Worm (Caenorhabditis elegans) whole organism, L1 larva: ENCODE measurements around the gene R09E10.8.

Experiments
- C04F5.9 ChIP-seq: sonication (generic microtip); optimal IDR thresholded peaks from 2 replicates; lab custom pipeline; 2016; ENCODE audit warnings: missing genetic modification characterization, missing compliant biosample characterization
- C16A3.4 ChIP-seq: fragments of 150-350 bp; optimal IDR thresholded peaks from 2 replicates; lab custom pipeline; 2014; ENCODE audit warnings: missing biosample characterization, missing genetic modification characterization
- F16B12.6 ChIP-seq: fragments of 150-350 bp; optimal IDR thresholded peaks from 2 replicates; lab custom pipeline; 2014; ENCODE audit warnings: missing biosample characterization, missing genetic modification characterization
- aha-1 ChIP-seq: fragments of 150-350 bp; optimal IDR thresholded peaks from 2 replicates; lab custom pipeline; 2014; ENCODE audit warnings: missing biosample characterization, missing genetic modification characterization
- alr-1 ChIP-seq: fragments of 200-800 bp; sonication (Bioruptor generic); optimal IDR thresholded peaks from 2 replicates; lab custom pipeline; 2018; ENCODE audit warnings: borderline replicate concordance, mild to moderate bottlenecking, missing genetic modification characterization, missing compliant biosample characterization
- aly-2 ChIP-seq: fragments of 150-350 bp; optimal IDR thresholded peaks from 2 replicates; lab custom pipeline; 2014; ENCODE audit warnings: missing biosample characterization, missing genetic modification characterization
- blmp-1 ChIP-seq: fragments of 150-350 bp; optimal IDR thresholded peaks from 2 replicates; lab custom pipeline; 2014; ENCODE audit warnings: missing biosample characterization, missing genetic modification characterization
- ceh-63 ChIP-seq: fragments of 200-800 bp; sonication (Bioruptor generic); optimal IDR thresholded peaks from 2 replicates; lab custom pipeline; 2018; ENCODE audit warnings: mild to moderate bottlenecking, missing genetic modification characterization, missing compliant biosample characterization
- ceh-82 ChIP-seq, 3 experiments: fragments of 150-350 bp in 1 of 3; sonication (generic microtip) in 2 of 3; optimal IDR thresholded peaks; 2 replicates each; lab custom pipeline; 2014 to 2017; ENCODE audit warnings: missing biosample characterization in 3 of 3, missing genetic modification characterization in 3 of 3
- ceh-88 ChIP-seq: fragments of 200-800 bp; sonication (Bioruptor generic); IDR thresholded peaks from 2 replicates; pipeline ENCODE4 v1.3.6; 2022; ENCODE audit warnings: missing genetic modification characterization, missing compliant biosample characterization
- dsc-1 ChIP-seq: sonication (generic microtip); optimal IDR thresholded peaks from 2 replicates; lab custom pipeline; 2016; ENCODE audit warnings: mild to moderate bottlenecking, missing genetic modification characterization, missing compliant biosample characterization
- efl-1 ChIP-seq, 4 experiments: fragments of 150-350 bp; optimal IDR thresholded peaks in 3 of 4; peaks in 1 of 4; 1 replicate in 1 of 4; 2 replicates in 3 of 4; lab custom pipeline; 2014; ENCODE audit warnings: missing biosample characterization in 2 of 4, missing genetic modification characterization in 2 of 4, missing genetic modification reagents in 2 of 4
- elt-2 ChIP-seq: sonication (generic microtip); optimal IDR thresholded peaks from 2 replicates; lab custom pipeline; 2016; ENCODE audit warnings: missing genetic modification characterization, mild to moderate bottlenecking, inconsistent platforms, missing compliant biosample characterization, missing genetic modification reagents
- elt-3 ChIP-seq, 6 experiments: fragments of 150-350 bp in 1 of 6; sonication (generic microtip); optimal IDR thresholded peaks; 2 replicates each; lab custom pipeline; 2017 to 2018; ENCODE audit warnings: missing biosample characterization in 6 of 6, missing genetic modification characterization in 6 of 6, inconsistent platforms in 1 of 6
- ets-5 ChIP-seq: fragments of 200-800 bp; sonication (Bioruptor generic); IDR thresholded peaks from 2 replicates; pipeline ENCODE4 v1.3.6; 2022; ENCODE audit warnings: missing genetic modification characterization, missing compliant biosample characterization
- fkh-10 ChIP-seq: sonication (generic microtip); optimal IDR thresholded peaks from 2 replicates; lab custom pipeline; 2017; ENCODE audit warnings: missing biosample characterization, missing genetic modification reagents, missing genetic modification characterization
- fos-1 ChIP-seq: fragments of 150-350 bp; optimal IDR thresholded peaks from 2 replicates; lab custom pipeline; 2014; ENCODE audit warnings: missing biosample characterization, missing genetic modification characterization
- lin-14 ChIP-seq: fragments of 200-800 bp; sonication (Bioruptor generic); optimal IDR thresholded peaks from 2 replicates; lab custom pipeline; 2018; ENCODE audit warnings: mild to moderate bottlenecking, missing genetic modification characterization, moderate library complexity, missing compliant biosample characterization
- lin-15B ChIP-seq: fragments of 150-350 bp; sonication (generic microtip); optimal IDR thresholded peaks from 3 replicates; lab custom pipeline; 2014; ENCODE audit warnings: missing biosample characterization, missing genetic modification characterization
- lsy-2 ChIP-seq, 2 experiments: fragments of 150-350 bp; optimal IDR thresholded peaks; 2 replicates each; lab custom pipeline; 2014; ENCODE audit warnings: missing biosample characterization in 2 of 2, missing genetic modification characterization in 2 of 2
- mab-9 ChIP-seq: fragments of 200-800 bp; sonication (Bioruptor generic); IDR thresholded peaks from 2 replicates; pipeline ENCODE4 v1.3.6; 2022; ENCODE audit warnings: missing genetic modification reagents, missing genetic modification characterization, missing compliant biosample characterization
- nhr-19 ChIP-seq: fragments of 200-800 bp; sonication (Bioruptor generic); conservative IDR thresholded peaks from 2 replicates; pipeline ENCODE4 v1.3.6; 2022; ENCODE audit warnings: missing genetic modification characterization, missing compliant biosample characterization
- nhr-20 ChIP-seq: sonication (generic microtip); optimal IDR thresholded peaks from 2 replicates; lab custom pipeline; 2016; ENCODE audit warnings: mild to moderate bottlenecking, missing genetic modification characterization, missing compliant biosample characterization
- nhr-237 ChIP-seq: fragments of 150-350 bp; optimal IDR thresholded peaks from 2 replicates; lab custom pipeline; 2014; ENCODE audit warnings: missing biosample characterization, missing genetic modification characterization
- nhr-77 ChIP-seq: fragments of 150-350 bp; optimal IDR thresholded peaks from 2 replicates; lab custom pipeline; 2014; ENCODE audit warnings: missing biosample characterization, missing genetic modification characterization
- nhr-85 ChIP-seq: sonication (generic microtip); peaks from one replicate; lab custom pipeline; 2016; ENCODE audit warnings: missing genetic modification characterization, inconsistent platforms, missing compliant biosample characterization
- skn-1 ChIP-seq: fragments of 150-350 bp; optimal IDR thresholded peaks from 2 replicates; lab custom pipeline; 2014; ENCODE audit warnings: missing biosample characterization, missing genetic modification characterization
- sptf-1 ChIP-seq: fragments of 150-350 bp; optimal IDR thresholded peaks from 2 replicates; lab custom pipeline; 2014; ENCODE audit warnings: missing biosample characterization, missing genetic modification characterization
- tbx-2 ChIP-seq: sonication (generic microtip); optimal IDR thresholded peaks from 2 replicates; lab custom pipeline; 2016; ENCODE audit warnings: missing genetic modification characterization, missing compliant biosample characterization
- unc-98 ChIP-seq: fragments of 200-800 bp; sonication (Bioruptor generic); IDR thresholded peaks from 2 replicates; pipeline ENCODE4 v1.3.6; 2022; ENCODE audit warnings: missing genetic modification characterization, missing compliant biosample characterization
- xbp-1 ChIP-seq: sonication (generic microtip); optimal IDR thresholded peaks from 2 replicates; lab custom pipeline; 2016; ENCODE audit warnings: missing genetic modification characterization, missing compliant biosample characterization
- ztf-4 ChIP-seq: fragments of 150-350 bp; optimal IDR thresholded peaks from 2 replicates; lab custom pipeline; 2014; ENCODE audit warnings: missing biosample characterization, missing genetic modification characterization

Gene R09E10.8

ce11 chrIV:10273360-10273759 is 36.9 kb downstream of the R09E10.8 start:
- TF ChIP-seq sptf-1 (no peak), F16B12.6 (tag; lab: Kevin White, UChicago) (no peak), alr-1 (tag; lab: Kevin White, UChicago) (no peak), lin-14 (GFP tag; lab: Kevin White, UChicago) (no peak), dsc-1 (tag; lab: Kevin White, UChicago) (no peak), C04F5.9 (tag; lab: Kevin White, UChicago) (no peak), nhr-85 (tag; lab: Kevin White, UChicago) (no peak), fkh-10 (GFP tag; lab: Kevin White, UChicago) (no peak), nhr-19 (GFP tag; lab: Robert Waterston, UW) (no peak), ceh-82 (tag; optimal IDR thresholded peaks at IDR 0.05; lab: Kevin White, UChicago) (no peak), tbx-2 (tag; lab: Kevin White, UChicago) (no peak), mab-9 (GFP tag; lab: Robert Waterston, UW) (no peak), xbp-1 (tag; lab: Kevin White, UChicago) (no peak), unc-98 (no peak), ceh-88 (GFP tag; lab: Robert Waterston, UW) (no peak), fos-1 (tag; lab: Kevin White, UChicago) (no peak)

- TF ChIP-seq skn-1: no peak
- TF ChIP-seq ztf-4 (tag; lab: Kevin White, UChicago): no peak
- no peak for TF ChIP-seq elt-3 (tag; optimal IDR thresholded peaks at IDR 0.05; lab: Kevin White, UChicago)
- no peak for TF ChIP-seq ceh-63 (GFP tag; lab: Kevin White, UChicago)
- no peak for TF ChIP-seq aha-1 (tag; lab: Kevin White, UChicago)
- TF ChIP-seq nhr-20 (tag; lab: Kevin White, UChicago): no peak
- peak; percentile 69 for TF ChIP-seq elt-2 (tag; lab: Kevin White, UChicago)
- TF ChIP-seq nhr-77: no peak
- TF ChIP-seq ets-5 (GFP tag; lab: Robert Waterston, UW): no peak
- no peak for TF ChIP-seq ceh-82 (tag; optimal IDR thresholded peaks at IDR 0.05; lab: Kevin White, UChicago)
- no peak for TF ChIP-seq nhr-237 (tag; lab: Kevin White, UChicago)
- TF ChIP-seq sptf-1: no peak
- no peak for TF ChIP-seq efl-1 (optimal IDR thresholded peaks at IDR 0.05; lab: Kevin White, UChicago)
- peak in 1 of 2 experiments; percentile 24 for TF ChIP-seq efl-1 (GFP tag; optimal IDR thresholded peaks at IDR 0.05 in 1 of 2; lab: Kevin White, UChicago)
- TF ChIP-seq aly-2 (tag; lab: Kevin White, UChicago): no peak
Observed at ce11 chrIV:10269137-10269933, 40.9 kb downstream of the R09E10.8 start, which contains the start of the genes nspd-7 and Y43C5A.2. nspd-7 (minus strand) TSS chrIV:10269187. Y43C5A.2 (plus strand) TSS chrIV:10269883.

- TF ChIP-seq lin-14 (GFP tag; lab: Kevin White, UChicago): peak; percentile 49
- TF ChIP-seq elt-3 (tag; optimal IDR thresholded peaks at IDR 0.05; lab: Kevin White, UChicago): peak in 4 of 6 experiments; percentile 64 to 94 (median 82)
- TF ChIP-seq blmp-1 (tag; lab: Kevin White, UChicago): peak; percentile 79
- no peak for TF ChIP-seq lin-15B (tag; lab: Kevin White, UChicago)
- no peak for TF ChIP-seq C16A3.4
- TF ChIP-seq lsy-2 (tag; optimal IDR thresholded peaks at IDR 0.05; lab: Kevin White, UChicago): peak in 1 of 2 experiments; percentile 19
- peak; percentile 79 for TF ChIP-seq nhr-85 (tag; lab: Kevin White, UChicago)
Observed at ce11 chrIV:10261061-10261460, 49.2 kb downstream of the R09E10.8 start.
